Fruit fly (Drosophila melanogaster): Measurements from ENCODE around the gene CG11349.

dm6 chr3L:4479938-4480337 is 7.1 kb downstream of the CG11349 start, which contains the start of gene CG7465:
- TF ChIP-seq pan (optimal IDR thresholded peaks at IDR 0.05) (no peak), pan (GFP tag; optimal IDR thresholded peaks at IDR 0.05 in 1 of 2, IDR thresholded peaks at IDR 0.05 in 1 of 2) (no peak), Rx (GFP tag; IDR thresholded peaks at IDR 0.05) (no peak), CG18011 (GFP tag; optimal IDR thresholded peaks at IDR 0.05) (no peak), CG7357 (GFP tag; IDR thresholded peaks at IDR 0.05) (no peak), Tbp (GFP tag; optimal IDR thresholded peaks at IDR 0.05) (no peak), CrebB (tag; optimal IDR thresholded peaks at IDR 0.05) (no peak), CG13775 (GFP tag; optimal IDR thresholded peaks at IDR 0.05) (no peak), B-H2 (GFP tag; optimal IDR thresholded peaks at IDR 0.05) (no peak)
